Worm (Caenorhabditis elegans): ENCODE data around the gene F38B6.8.

DNA sequence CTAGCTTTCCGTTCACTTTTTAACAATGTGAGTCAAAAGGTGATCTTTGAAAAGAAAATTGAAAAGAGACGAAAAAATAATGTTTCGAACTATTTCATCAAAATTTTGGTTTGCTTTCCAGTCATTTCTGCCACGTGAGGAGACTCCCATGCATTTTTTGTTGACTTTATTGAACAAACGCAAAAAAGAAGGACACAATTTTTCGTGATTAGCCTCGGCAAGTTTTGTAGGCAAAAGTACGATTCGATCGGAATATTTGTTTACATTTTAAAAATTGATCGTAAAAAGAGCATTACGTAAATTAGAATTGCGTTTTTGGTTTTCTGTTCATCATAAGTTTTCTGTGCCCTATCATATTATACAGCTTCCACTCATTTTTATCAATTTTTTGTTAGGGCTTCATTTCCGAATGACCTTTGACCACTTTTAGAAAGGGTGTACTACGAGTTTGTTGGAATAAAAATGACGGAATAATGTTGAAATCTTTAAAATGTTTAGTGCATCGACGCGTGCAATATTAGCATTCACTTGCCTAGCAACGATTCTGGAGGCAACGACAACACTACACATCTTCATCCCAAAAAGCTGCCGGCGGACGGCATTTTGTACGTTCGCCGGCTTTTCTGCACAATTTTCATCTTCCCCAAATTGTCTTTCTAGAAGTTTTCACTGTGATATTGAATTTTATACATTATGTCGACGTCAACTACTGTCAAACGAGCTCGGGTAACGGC lies 37.4 kb downstream of the F38B6.8 start, which contains the start of gene C56E10.3:
- TF ChIP-seq nhr-12 (tag; optimal IDR thresholded peaks at IDR 0.05): no peak
- TF ChIP-seq fos-1 (tag; optimal IDR thresholded peaks at IDR 0.05): no peak
- TF ChIP-seq dsc-1 (tag; optimal IDR thresholded peaks at IDR 0.05): no peak
- TF ChIP-seq ztf-4 (tag; optimal IDR thresholded peaks at IDR 0.05): no peak
- TF ChIP-seq skn-1 (tag; optimal IDR thresholded peaks at IDR 0.05): peak; percentile 30
- TF ChIP-seq nhr-76 (tag; optimal IDR thresholded peaks at IDR 0.05): no peak
- TF ChIP-seq aly-2 (tag; optimal IDR thresholded peaks at IDR 0.05): no peak
- TF ChIP-seq lsy-2 (tag; optimal IDR thresholded peaks at IDR 0.05): peak in 1 of 2 experiments; percentile 6
- no peak for TF ChIP-seq nhr-28 (tag; optimal IDR thresholded peaks at IDR 0.05)
- no peak for TF ChIP-seq unc-62 (GFP tag; optimal IDR thresholded peaks at IDR 0.05)
